Worm (Caenorhabditis elegans) whole organism, late embryonic: Measurements from ENCODE around the gene mdf-1.

Experiments
- C08G9.2 ChIP-seq: sonication (generic microtip); optimal IDR thresholded peaks from 2 replicates; lab custom pipeline; 2016; ENCODE audit warnings: mild to moderate bottlenecking, missing genetic modification characterization, moderate library complexity, missing compliant biosample characterization
- F13H6.1 ChIP-seq: sonication (generic microtip); optimal IDR thresholded peaks from 2 replicates; lab custom pipeline; 2016; ENCODE audit warnings: missing genetic modification characterization, missing compliant biosample characterization
- K09A11.1 ChIP-seq: sonication (generic microtip); optimal IDR thresholded peaks from 2 replicates; lab custom pipeline; 2017; ENCODE audit warnings: antibody characterized with exemption, mild to moderate bottlenecking, missing genetic modification characterization, missing compliant biosample characterization; ENCODE audit not compliant: insufficient read depth
- T23F11.4 ChIP-seq: fragments of 200-800 bp; sonication (Bioruptor generic); optimal IDR thresholded peaks from 2 replicates; lab custom pipeline; 2018; ENCODE audit warnings: mild to moderate bottlenecking, missing genetic modification characterization, missing compliant biosample characterization
- Y22D7AL.16 ChIP-seq: sonication (generic microtip); optimal IDR thresholded peaks from 2 replicates; lab custom pipeline; 2016; ENCODE audit warnings: missing genetic modification characterization, missing compliant biosample characterization
- ama-1 ChIP-seq: fragments of 150-350 bp; optimal IDR thresholded peaks from 2 replicates; lab custom pipeline; 2014
- ceh-14 ChIP-seq: sonication (generic microtip); optimal IDR thresholded peaks from 2 replicates; lab custom pipeline; 2016; ENCODE audit warnings: missing genotype, missing genetic modification characterization, missing compliant biosample characterization
- ceh-18 ChIP-seq: sonication (generic microtip); optimal IDR thresholded peaks from 2 replicates; lab custom pipeline; 2016; ENCODE audit warnings: missing genetic modification characterization, missing compliant biosample characterization
- ceh-19 ChIP-seq: fragments of 200-800 bp; sonication (Bioruptor generic); optimal IDR thresholded peaks from 2 replicates; lab custom pipeline; 2018; ENCODE audit warnings: mild to moderate bottlenecking, missing genetic modification characterization, missing compliant biosample characterization
- ceh-30 ChIP-seq: fragments of 150-350 bp; optimal IDR thresholded peaks from 2 replicates; lab custom pipeline; 2014; ENCODE audit warnings: missing biosample characterization, missing genetic modification characterization
- ceh-31 ChIP-seq: sonication (generic microtip); optimal IDR thresholded peaks from 2 replicates; lab custom pipeline; 2016; ENCODE audit warnings: missing genetic modification characterization, missing compliant biosample characterization
- ceh-34 ChIP-seq: sonication (generic microtip); optimal IDR thresholded peaks from 2 replicates; lab custom pipeline; 2016; ENCODE audit warnings: mild to moderate bottlenecking, missing genetic modification characterization, missing compliant biosample characterization
- ceh-48 ChIP-seq: sonication (generic microtip); optimal IDR thresholded peaks from 2 replicates; lab custom pipeline; 2016; ENCODE audit warnings: missing genetic modification characterization, inconsistent platforms, missing compliant biosample characterization
- che-1 ChIP-seq: sonication (generic microtip); optimal IDR thresholded peaks from 2 replicates; lab custom pipeline; 2016; ENCODE audit warnings: mild to moderate bottlenecking, missing genetic modification characterization, missing compliant biosample characterization
- gmeb-2 ChIP-seq: sonication (generic microtip); optimal IDR thresholded peaks from 2 replicates; lab custom pipeline; 2016; ENCODE audit warnings: missing genetic modification characterization, inconsistent platforms, missing compliant biosample characterization
- hlh-30 ChIP-seq: sonication (generic microtip); optimal IDR thresholded peaks from 2 replicates; lab custom pipeline; 2017; ENCODE audit warnings: antibody characterized with exemption, missing genetic modification characterization, missing compliant biosample characterization; ENCODE audit not compliant: insufficient read depth
- lim-6 ChIP-seq: sonication (generic microtip); optimal IDR thresholded peaks from 2 replicates; lab custom pipeline; 2016; ENCODE audit warnings: missing genetic modification characterization, missing compliant biosample characterization
- lin-11 ChIP-seq: fragments of 200-800 bp; sonication (Bioruptor generic); optimal IDR thresholded peaks from 2 replicates; lab custom pipeline; 2018; ENCODE audit warnings: mild to moderate bottlenecking, missing genetic modification characterization, missing compliant biosample characterization
- madf-2 ChIP-seq: sonication (generic microtip); optimal IDR thresholded peaks from 2 replicates; lab custom pipeline; 2017; ENCODE audit warnings: missing genetic modification characterization, missing compliant biosample characterization
- nfya-1 ChIP-seq: sonication (generic microtip); optimal IDR thresholded peaks from 2 replicates; lab custom pipeline; 2017; ENCODE audit warnings: missing genetic modification characterization, mild to moderate bottlenecking, missing compliant biosample characterization, antibody characterized with exemption, moderate library complexity
- nhr-11 ChIP-seq: fragments of 150-350 bp; optimal IDR thresholded peaks from 2 replicates; lab custom pipeline; 2014; ENCODE audit warnings: missing biosample characterization, missing genetic modification characterization
- nhr-232 ChIP-seq: sonication (generic microtip); optimal IDR thresholded peaks from 2 replicates; lab custom pipeline; 2016; ENCODE audit warnings: missing genetic modification characterization, missing compliant biosample characterization
- pag-3 ChIP-seq: sonication (generic microtip); optimal IDR thresholded peaks from 2 replicates; lab custom pipeline; 2016; ENCODE audit warnings: missing compliant biosample characterization, missing genetic modification characterization, borderline replicate concordance
- pax-1 ChIP-seq: fragments of 150-350 bp; optimal IDR thresholded peaks from 2 replicates; lab custom pipeline; 2014; ENCODE audit warnings: missing biosample characterization, missing genetic modification characterization
- pha-2 ChIP-seq: sonication (generic microtip); optimal IDR thresholded peaks from 2 replicates; lab custom pipeline; 2017; ENCODE audit warnings: mild to moderate bottlenecking, missing genetic modification characterization, missing compliant biosample characterization
- pros-1 ChIP-seq: fragments of 150-350 bp; optimal IDR thresholded peaks from 2 replicates; lab custom pipeline; 2014; ENCODE audit warnings: missing biosample characterization, missing genetic modification reagents, missing genetic modification characterization
- ref-2 ChIP-seq: sonication (generic microtip); optimal IDR thresholded peaks from 2 replicates; lab custom pipeline; 2016; ENCODE audit warnings: missing genetic modification characterization, missing compliant biosample characterization
- sdc-2 ChIP-seq: sonication (generic microtip); optimal IDR thresholded peaks from 2 replicates; lab custom pipeline; 2016; ENCODE audit warnings: missing genotype, missing genetic modification characterization, missing compliant biosample characterization
- sox-2 ChIP-seq: fragments of 200-800 bp; sonication (Bioruptor generic); IDR thresholded peaks from 2 replicates; pipeline ENCODE4 v1.3.6; 2022; ENCODE audit warnings: missing genetic modification reagents, missing genetic modification characterization, missing compliant biosample characterization
- sox-4 ChIP-seq: sonication (generic microtip); optimal IDR thresholded peaks from 2 replicates; lab custom pipeline; 2017; ENCODE audit warnings: mild to moderate bottlenecking, missing genetic modification characterization, inconsistent platforms, missing compliant biosample characterization
- tbx-2 ChIP-seq: sonication (generic microtip); optimal IDR thresholded peaks from 2 replicates; lab custom pipeline; 2016; ENCODE audit warnings: missing genetic modification characterization, missing compliant biosample characterization
- ttx-3 ChIP-seq: sonication (generic microtip); optimal IDR thresholded peaks from 2 replicates; lab custom pipeline; 2016; ENCODE audit warnings: missing genetic modification reagents, missing genetic modification characterization, missing compliant biosample characterization
- unc-42 ChIP-seq: sonication (generic microtip); optimal IDR thresholded peaks from 2 replicates; lab custom pipeline; 2016; ENCODE audit warnings: missing genotype, missing genetic modification characterization, missing compliant biosample characterization
- unc-55 ChIP-seq: sonication (generic microtip); optimal IDR thresholded peaks from 2 replicates; lab custom pipeline; 2017; ENCODE audit warnings: missing biosample characterization, missing genetic modification reagents, missing genetic modification characterization

Gene mdf-1

DNA sequence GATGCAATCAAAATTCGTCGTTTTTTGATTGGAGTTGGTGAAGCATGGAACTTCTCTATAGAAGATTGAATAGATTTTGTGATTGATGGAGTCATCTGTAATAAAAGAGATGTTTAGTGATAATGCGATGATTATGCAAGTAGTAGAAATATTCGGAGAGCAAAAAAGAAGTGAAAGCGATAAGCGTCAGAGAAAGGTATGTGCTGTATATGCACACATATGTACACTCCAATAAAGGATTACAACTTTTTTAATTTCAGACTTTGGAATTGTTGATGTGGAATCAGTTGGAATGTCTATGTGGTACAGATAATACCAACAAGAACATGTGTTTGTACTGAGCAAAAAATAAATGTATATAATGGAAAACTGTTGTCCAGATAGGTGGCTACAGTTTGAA lies 26.2 kb upstream of the mdf-1 start, which contains the start of gene F25B3.5:
Gene F25B3.5, minus strand, starts transcription at position 101 of the 400 bp plus-strand sequence.
- TF ChIP-seq hlh-30 (tag; lab: Kevin White, UChicago) = no peak
- TF ChIP-seq, all 69 proteins: peak for 0

DNA sequence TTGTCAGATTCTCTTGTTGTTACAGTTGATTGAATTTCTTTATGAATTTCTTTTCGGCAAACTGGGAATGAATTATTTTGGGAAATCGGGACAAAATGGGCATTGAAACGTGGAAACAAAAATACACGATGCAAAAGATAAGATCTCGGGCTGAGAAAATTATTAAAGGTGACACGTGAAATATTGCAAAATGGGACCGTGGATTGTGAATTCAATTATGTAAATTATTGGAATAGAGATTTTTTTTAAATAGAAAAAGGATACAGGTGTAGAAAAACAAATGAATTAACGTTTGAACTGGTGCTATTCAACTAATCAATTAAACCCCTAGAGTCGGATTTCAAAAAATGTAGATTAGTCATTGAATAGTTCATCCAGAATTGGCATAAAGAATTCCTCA lies 24.7 kb upstream of the mdf-1 start, which contains the start of gene F25B3.4:
Gene F25B3.4, minus strand, starts transcription at position 101 of the 400 bp plus-strand sequence.
- TF ChIP-seq pros-1 (tag; lab: Kevin White, UChicago) (no peak), pha-2 (tag; lab: Kevin White, UChicago) (no peak), sdc-2 (no peak), pax-1 (tag; lab: Kevin White, UChicago) (no peak), ref-2 (tag; lab: Kevin White, UChicago) (no peak), unc-42 (no peak), madf-2 (tag; lab: Kevin White, UChicago) (no peak), gmeb-2 (tag; lab: Kevin White, UChicago) (no peak), ama-1 (lab: Kevin White, UChicago) (no peak), lim-6 (no peak), Y22D7AL.16 (tag; lab: Kevin White, UChicago) (no peak), T23F11.4 (GFP tag; lab: Kevin White, UChicago) (no peak)
- TF ChIP-seq, all 69 proteins: peak for 0

DNA sequence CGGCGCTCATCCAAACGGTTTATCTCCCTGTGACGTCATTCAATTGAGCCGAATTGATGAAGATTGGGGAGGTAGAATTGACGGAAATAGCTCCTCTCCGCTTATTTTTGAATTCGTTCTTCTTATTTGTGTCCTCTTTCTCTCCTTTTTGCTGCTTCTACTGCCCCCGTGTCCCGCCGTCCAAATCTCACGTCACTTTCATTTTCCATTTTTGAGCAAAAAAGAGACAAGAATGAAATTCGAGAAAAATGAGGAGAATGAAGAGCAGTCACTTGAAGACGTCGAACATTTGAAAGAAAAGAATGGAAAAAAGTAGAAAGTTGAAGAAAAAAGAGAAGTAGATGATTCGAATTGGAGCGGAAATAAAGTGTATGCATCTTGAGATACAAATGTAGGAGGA lies 19.6 kb upstream of the mdf-1 start:
- TF ChIP-seq ceh-30 (tag; lab: Kevin White, UChicago) (no peak), madf-2 (tag; lab: Kevin White, UChicago) (no peak), sox-4 (tag; lab: Kevin White, UChicago) (no peak), T23F11.4 (GFP tag; lab: Kevin White, UChicago) (no peak), ceh-19 (no peak), lin-11 (tag; lab: Kevin White, UChicago) (no peak), C08G9.2 (no peak), sox-2 (no peak), F13H6.1 (no peak), ceh-31 (tag; lab: Kevin White, UChicago) (no peak), pag-3 (no peak), Y22D7AL.16 (tag; lab: Kevin White, UChicago) (no peak), tbx-2 (tag; lab: Kevin White, UChicago) (no peak), sdc-2 (no peak), unc-55 (GFP tag; lab: Kevin White, UChicago) (no peak)

DNA sequence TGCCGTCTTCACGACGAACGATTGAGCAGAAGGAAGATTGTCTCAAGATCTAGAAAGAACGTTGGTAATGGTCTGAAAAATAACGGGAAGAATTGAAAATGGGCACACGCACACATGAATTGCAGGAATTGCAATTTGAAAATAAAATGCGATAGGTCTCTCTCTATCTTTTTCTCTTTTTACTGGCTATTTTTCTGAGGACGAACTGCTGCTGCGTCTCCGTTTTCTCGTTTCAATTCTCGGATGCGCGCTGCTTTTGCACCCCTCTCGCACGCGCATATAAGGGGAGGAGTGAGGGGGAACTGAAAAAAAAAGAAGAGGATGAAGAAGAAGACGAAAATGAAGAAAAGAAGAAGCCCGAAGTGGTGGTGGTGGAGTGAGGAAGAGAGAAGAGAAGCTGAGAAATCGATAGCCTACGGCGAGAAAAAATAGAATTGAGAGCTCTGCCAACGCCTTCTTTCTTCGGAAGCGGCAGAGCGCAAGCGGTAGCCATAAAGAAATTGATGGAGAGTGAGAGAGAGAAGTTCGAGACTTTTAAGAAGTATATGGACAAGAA lies 17.7 kb upstream of the mdf-1 start, which contains the start of gene rgef-1:
Gene rgef-1, minus strand, starts transcription at position 51 of the 556 bp plus-strand sequence.
- TF ChIP-seq ceh-48 (tag; lab: Kevin White, UChicago) = peak; percentile 89
- TF ChIP-seq che-1 = no peak
- no peak for TF ChIP-seq pag-3
- TF ChIP-seq pros-1 (tag; lab: Kevin White, UChicago) = peak; percentile 17
- peak; percentile 44 for TF ChIP-seq ceh-19
- peak; percentile 47 for TF ChIP-seq nfya-1 (tag; lab: Kevin White, UChicago)
- TF ChIP-seq ceh-14 (tag; lab: Kevin White, UChicago) = peak; percentile 76
- TF ChIP-seq nhr-11 = no peak
- TF ChIP-seq ceh-18 (tag; lab: Kevin White, UChicago) = peak; percentile 44
- TF ChIP-seq ceh-31 (tag; lab: Kevin White, UChicago) = peak; percentile 85
- TF ChIP-seq ref-2 (tag; lab: Kevin White, UChicago) = peak; percentile 20
- TF ChIP-seq C08G9.2 = peak; percentile 33
- TF ChIP-seq lim-6 = no peak
- no peak for TF ChIP-seq sox-4 (tag; lab: Kevin White, UChicago)
- peak; percentile 37 for TF ChIP-seq ceh-34 (tag; lab: Kevin White, UChicago)
- TF ChIP-seq nhr-232 (tag; lab: Kevin White, UChicago) = no peak
- peak; percentile 59 for TF ChIP-seq tbx-2 (tag; lab: Kevin White, UChicago)
- TF ChIP-seq unc-42 = peak; percentile 87
- TF ChIP-seq K09A11.1 = no peak
- TF ChIP-seq ttx-3 (tag; lab: Kevin White, UChicago) = no peak
